Fruit fly (Drosophila melanogaster) whole organism, pupa: Measurements from ENCODE around the gene hmw.

ENCODE experiments used
- CG10348 ChIP-seq: fragments of 200-800 bp; sonication (Bioruptor generic); IDR thresholded peaks from 2 replicates; pipeline ENCODE4 v1.3.6; 2022; ENCODE audit warnings: missing biosample characterization, missing genetic modification characterization
- CG12605 ChIP-seq: fragments of 200-800 bp; sonication (Bioruptor generic); IDR thresholded peaks from 2 replicates; pipeline ENCODE4 v1.3.6; 2022; ENCODE audit warnings: missing biosample characterization, missing genetic modification characterization
- CG13204 ChIP-seq: fragments of 200-800 bp; sonication (Bioruptor generic); optimal IDR thresholded peaks from 2 replicates; lab custom pipeline; 2018; ENCODE audit warnings: missing biosample characterization, mild to moderate bottlenecking, missing genetic modification characterization, moderate library complexity
- CG14655 ChIP-seq: fragments of 200-800 bp; sonication (Bioruptor generic); optimal IDR thresholded peaks from 3 replicates; lab custom pipeline; 2017; ENCODE audit warnings: mild to moderate bottlenecking, missing biosample characterization, missing genetic modification reagents, missing genetic modification characterization
- CG15710 ChIP-seq: fragments of 200-800 bp; sonication (Bioruptor generic); optimal IDR thresholded peaks from 2 replicates; lab custom pipeline; 2018; ENCODE audit warnings: missing biosample characterization, mild to moderate bottlenecking, missing genetic modification characterization, moderate library complexity
- CG17806 ChIP-seq: fragments of 200-800 bp; sonication (Bioruptor generic); optimal IDR thresholded peaks from 2 replicates; lab custom pipeline; 2018; ENCODE audit warnings: missing biosample characterization, mild to moderate bottlenecking, missing genetic modification characterization, moderate library complexity
- CG32121 ChIP-seq: fragments of 200-800 bp; sonication (Bioruptor generic); IDR thresholded peaks from 2 replicates; pipeline ENCODE4 v1.3.6; 2022; ENCODE audit warnings: missing biosample characterization, missing genetic modification characterization
- CG34367 ChIP-seq: fragments of 200-800 bp; sonication (Bioruptor generic); optimal IDR thresholded peaks from 2 replicates; lab custom pipeline; 2018; ENCODE audit warnings: missing biosample characterization, mild to moderate bottlenecking, missing genetic modification characterization
- CG4496 ChIP-seq: fragments of 200-800 bp; sonication (Bioruptor generic); IDR thresholded peaks from 3 replicates; pipeline ENCODE4 v1.3.6; 2022; ENCODE audit warnings: missing biosample characterization, missing genetic modification characterization
- CG8159 ChIP-seq: fragments of 200-800 bp; sonication (Bioruptor generic); optimal IDR thresholded peaks from 3 replicates; lab custom pipeline; 2018; ENCODE audit warnings: missing biosample characterization, mild to moderate bottlenecking, missing genetic modification characterization, moderate library complexity
- CG8301 ChIP-seq: fragments of 200-800 bp; sonication (Bioruptor generic); optimal IDR thresholded peaks from 2 replicates; lab custom pipeline; 2018; ENCODE audit warnings: missing biosample characterization, mild to moderate bottlenecking, missing genetic modification characterization
- CG9948 ChIP-seq: fragments of 200-800 bp; sonication (Bioruptor generic); optimal IDR thresholded peaks from 2 replicates; lab custom pipeline; 2018; ENCODE audit warnings: missing biosample characterization, mild to moderate bottlenecking, missing genetic modification characterization, moderate library complexity
- D1 ChIP-seq: fragments of 200-800 bp; sonication (Bioruptor generic); optimal IDR thresholded peaks from 2 replicates; lab custom pipeline; 2018; ENCODE audit warnings: missing biosample characterization, mild to moderate bottlenecking, missing genetic modification characterization, moderate library complexity
- EcR ChIP-seq: fragments of 200-800 bp; sonication (Bioruptor generic); optimal IDR thresholded peaks from 3 replicates; lab custom pipeline; 2019; ENCODE audit warnings: missing biosample characterization, missing genetic modification characterization, mild to moderate bottlenecking, moderate library complexity, missing genetic modification reagents
- Ets98B ChIP-seq: fragments of 200-800 bp; sonication (Bioruptor generic); IDR thresholded peaks from 2 replicates; pipeline ENCODE4 v1.3.6; 2022; ENCODE audit warnings: missing biosample characterization, missing genetic modification characterization
- Pif1A ChIP-seq: fragments of 200-800 bp; sonication (Bioruptor generic); optimal IDR thresholded peaks from 3 replicates; lab custom pipeline; 2016; ENCODE audit warnings: missing biosample characterization, missing genetic modification characterization
- Pif1B ChIP-seq: fragments of 200-800 bp; sonication (Bioruptor generic); optimal IDR thresholded peaks from 3 replicates; lab custom pipeline; 2016; ENCODE audit warnings: missing biosample characterization, missing genetic modification characterization
- Snoo ChIP-seq: fragments of 200-800 bp; sonication (Bioruptor generic); optimal IDR thresholded peaks from 3 replicates; lab custom pipeline; 2017; ENCODE audit warnings: missing biosample characterization, mild to moderate bottlenecking, missing genetic modification characterization, inconsistent platforms
- fd96Ca ChIP-seq: fragments of 200-800 bp; sonication (Bioruptor generic); IDR thresholded peaks from 3 replicates; pipeline ENCODE4 v1.3.6; 2022; ENCODE audit warnings: missing biosample characterization, missing genetic modification characterization
- gl ChIP-seq: fragments of 200-800 bp; sonication (Bioruptor generic); optimal IDR thresholded peaks from 2 replicates; lab custom pipeline; 2018; ENCODE audit warnings: missing biosample characterization, mild to moderate bottlenecking, missing genetic modification characterization
- rn ChIP-seq: fragments of 200-800 bp; sonication (Bioruptor generic); IDR thresholded peaks from 2 replicates; pipeline ENCODE4 v1.3.6; 2022; ENCODE audit warnings: missing biosample characterization, missing genetic modification characterization

The hmw gene

DNA sequence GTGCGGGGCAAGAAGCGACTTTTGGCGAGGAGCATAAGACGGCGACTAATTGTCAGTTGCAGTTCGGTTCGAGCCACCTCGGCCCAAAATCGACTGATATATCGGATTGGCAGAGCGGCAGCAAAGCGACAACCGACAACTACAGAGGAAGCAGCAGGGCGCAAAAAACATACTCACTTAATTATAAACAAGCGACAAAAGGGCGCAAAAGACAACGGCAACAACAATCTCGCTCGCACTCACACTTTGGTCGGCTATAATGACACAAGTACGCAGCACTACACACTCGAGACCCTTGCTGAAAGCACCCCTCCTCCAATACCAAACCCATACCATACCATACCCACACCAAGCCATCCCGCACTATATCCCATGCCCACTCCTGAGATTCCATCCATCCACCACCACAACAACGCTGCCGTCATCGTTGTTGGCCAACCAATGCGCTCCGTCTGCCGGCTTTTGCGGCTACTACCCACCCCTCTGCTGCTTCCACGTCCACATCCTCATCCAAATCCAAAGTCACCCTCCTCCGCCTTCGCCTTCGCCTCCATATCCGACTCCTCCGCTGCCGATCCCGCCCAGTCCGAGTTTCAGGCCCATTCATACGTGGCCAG, 11.0 kb downstream of the hmw start, which contains the start of gene gl:
Gene gl, minus strand, starts transcription at position 51 of the 617 bp plus-strand sequence.
- TF ChIP-seq Snoo (tag; lab: Kevin White, UChicago): no peak
- TF ChIP-seq gl (tag; lab: Kevin White, UChicago): peak; percentile 2
- TF ChIP-seq CG12605: no peak
- no peak for TF ChIP-seq CG14655 (GFP tag; lab: Kevin White, UChicago)
- no peak for TF ChIP-seq CG17806 (tag; lab: Kevin White, UChicago)

DNA sequence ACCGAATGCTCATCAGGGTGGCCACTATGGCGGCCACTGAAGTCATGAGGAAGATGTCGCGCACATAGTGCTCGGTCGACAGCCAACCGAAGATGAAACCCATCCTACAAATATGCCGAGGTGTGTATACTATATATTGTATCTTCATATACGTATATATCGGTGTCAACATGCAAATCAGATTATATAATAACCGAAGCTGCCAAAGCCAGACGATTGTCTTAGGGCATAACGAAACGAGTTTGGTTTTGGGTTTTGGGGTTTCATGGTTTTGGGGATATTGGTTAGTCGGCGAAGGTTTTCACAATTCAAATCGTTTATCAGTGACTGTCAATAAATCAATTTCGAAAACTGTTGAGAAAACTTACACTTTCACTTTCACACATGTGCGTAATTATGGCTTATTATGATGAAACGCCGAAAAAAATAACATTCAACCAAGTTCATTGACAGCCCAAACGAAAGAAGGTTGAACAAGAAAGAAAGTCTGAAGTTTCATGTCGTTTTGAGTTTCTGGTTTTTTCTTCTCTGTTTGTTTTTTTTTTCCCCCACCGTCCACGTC, 18.5 kb downstream of the hmw start:
- no peak for TF ChIP-seq CG17806 (tag; lab: Kevin White, UChicago)
- TF ChIP-seq CG10348 (GFP tag; lab: Robert Waterston, UW): no peak
- TF ChIP-seq gl (tag; lab: Kevin White, UChicago): no peak

dm6 chr3R:18381014-18381512, 19.3 kb downstream of the hmw start, which contains the start of gene CG7675:
TSS of gene CG7675 (minus strand) at chr3R:18381178.
- TF ChIP-seq CG13204 (GFP tag; lab: Kevin White, UChicago) (peak; percentile 66), CG9948 (tag; lab: Kevin White, UChicago) (no peak), CG4496 (GFP tag; lab: Robert Waterston, UW) (no peak), CG14655 (GFP tag; lab: Kevin White, UChicago) (no peak), D1 (tag; lab: Kevin White, UChicago) (no peak), EcR (GFP tag; lab: Kevin White, UChicago) (peak; percentile 85), CG32121 (GFP tag; lab: Robert Waterston, UW) (no peak), CG12605 (peak; percentile 18; the same call in 1 of the 2 replicates), Pif1B (GFP tag; lab: Kevin White, UChicago) (peak; percentile 63), CG10348 (GFP tag; lab: Robert Waterston, UW) (no peak), CG34367 (tag; lab: Kevin White, UChicago) (peak; percentile 43), rn (GFP tag; lab: Robert Waterston, UW) (no peak), CG17806 (tag; lab: Kevin White, UChicago) (peak; percentile 24), Pif1A (GFP tag; lab: Kevin White, UChicago) (peak; percentile 61), CG15710 (tag; lab: Kevin White, UChicago) (peak; percentile 36), Ets98B (GFP tag; lab: Robert Waterston, UW) (peak; percentile 44; the same call in 1 of the 2 replicates), CG8159 (tag; lab: Kevin White, UChicago) (peak; percentile 36), CG8301 (no peak), gl (tag; lab: Kevin White, UChicago) (peak; percentile 94), fd96Ca (GFP tag; lab: Robert Waterston, UW) (0 out of 3 replicates have a peak, but pooled peaks have one; percentile 18), Snoo (tag; lab: Kevin White, UChicago) (peak; percentile 21)

- TF ChIP-seq Snoo (tag; lab: Kevin White, UChicago) (no peak), EcR (GFP tag; lab: Kevin White, UChicago) (no peak), Ets98B (GFP tag; lab: Robert Waterston, UW) (no peak), CG10348 (GFP tag; lab: Robert Waterston, UW) (no peak), CG14655 (GFP tag; lab: Kevin White, UChicago) (no peak), gl (tag; lab: Kevin White, UChicago) (no peak), CG4496 (GFP tag; lab: Robert Waterston, UW) (no peak), CG12605 (no peak), rn (GFP tag; lab: Robert Waterston, UW) (no peak), CG9948 (tag; lab: Kevin White, UChicago) (no peak), CG17806 (tag; lab: Kevin White, UChicago) (no peak), Pif1B (GFP tag; lab: Kevin White, UChicago) (no peak)
- TF ChIP-seq, all 21 proteins: peak for 0
Observed at dm6 chr3R:18384972-18385371, 23.2 kb downstream of the hmw start, which contains the start of gene CG14309. TSS of gene CG14309 (minus strand) at chr3R:18385072.

- TF ChIP-seq Pif1B (GFP tag; lab: Kevin White, UChicago) (no peak), CG8301 (no peak), CG14655 (GFP tag; lab: Kevin White, UChicago) (no peak), CG4496 (GFP tag; lab: Robert Waterston, UW) (no peak), D1 (tag; lab: Kevin White, UChicago) (no peak), rn (GFP tag; lab: Robert Waterston, UW) (no peak)
Observed at dm6 chr3R:18385593-18385992, 23.8 kb downstream of the hmw start, which contains the start of gene cona. TSS of gene cona (plus strand) at chr3R:18385828.

- TF ChIP-seq EcR (GFP tag; lab: Kevin White, UChicago) (no peak), rn (GFP tag; lab: Robert Waterston, UW) (no peak), CG12605 (no peak), D1 (tag; lab: Kevin White, UChicago) (no peak), CG15710 (tag; lab: Kevin White, UChicago) (no peak), CG4496 (GFP tag; lab: Robert Waterston, UW) (no peak), Pif1A (GFP tag; lab: Kevin White, UChicago) (no peak), CG9948 (tag; lab: Kevin White, UChicago) (no peak), Ets98B (GFP tag; lab: Robert Waterston, UW) (no peak), Snoo (tag; lab: Kevin White, UChicago) (no peak), gl (tag; lab: Kevin White, UChicago) (no peak), CG32121 (GFP tag; lab: Robert Waterston, UW) (no peak), CG14655 (GFP tag; lab: Kevin White, UChicago) (no peak), CG17806 (tag; lab: Kevin White, UChicago) (no peak), CG8301 (no peak), fd96Ca (GFP tag; lab: Robert Waterston, UW) (no peak), CG10348 (GFP tag; lab: Robert Waterston, UW) (no peak), CG13204 (GFP tag; lab: Kevin White, UChicago) (no peak), CG34367 (tag; lab: Kevin White, UChicago) (no peak)
Observed at dm6 chr3R:18389790-18390189, 28.0 kb downstream of the hmw start, which contains the start of gene Vha100-4. TSS of gene Vha100-4 (minus strand) at chr3R:18389805.
